Worm (Caenorhabditis elegans) whole organism, L1 larva: ENCODE results near the gene osm-7.

Experiments
- C16A3.4 ChIP-seq: fragments of 150-350 bp; optimal IDR thresholded peaks from 2 replicates; lab custom pipeline; 2014; ENCODE audit warnings: missing biosample characterization, missing genetic modification characterization
- C34B4.2 ChIP-seq: sonication (generic microtip); optimal IDR thresholded peaks from 2 replicates; lab custom pipeline; 2017; ENCODE audit warnings: mild to moderate bottlenecking, missing genetic modification characterization, missing compliant biosample characterization
- ceh-63 ChIP-seq: fragments of 200-800 bp; sonication (Bioruptor generic); optimal IDR thresholded peaks from 2 replicates; lab custom pipeline; 2018; ENCODE audit warnings: mild to moderate bottlenecking, missing genetic modification characterization, missing compliant biosample characterization
- ceh-90 ChIP-seq: sonication (generic microtip); optimal IDR thresholded peaks from 2 replicates; lab custom pipeline; 2016; ENCODE audit warnings: missing genetic modification characterization, missing compliant biosample characterization
- dpl-1 ChIP-seq, 3 experiments: fragments of 150-350 bp in 2 of 3; sonication (generic microtip) in 1 of 3; optimal IDR thresholded peaks; 2 replicates each; lab custom pipeline; 2014 to 2017; ENCODE audit warnings: missing biosample characterization in 3 of 3, missing genetic modification characterization in 3 of 3, missing genetic modification reagents in 3 of 3
- efl-1 ChIP-seq, 4 experiments: fragments of 150-350 bp; optimal IDR thresholded peaks in 3 of 4; peaks in 1 of 4; 1 replicate in 1 of 4; 2 replicates in 3 of 4; lab custom pipeline; 2014; ENCODE audit warnings: missing biosample characterization in 2 of 4, missing genetic modification characterization in 2 of 4, missing genetic modification reagents in 2 of 4
- efl-3 ChIP-seq: fragments of 200-800 bp; sonication (Bioruptor generic); optimal IDR thresholded peaks from 2 replicates; lab custom pipeline; 2018; ENCODE audit warnings: mild to moderate bottlenecking, missing genetic modification characterization, missing compliant biosample characterization
- egl-13 ChIP-seq: sonication (generic microtip); optimal IDR thresholded peaks from 2 replicates; lab custom pipeline; 2016; ENCODE audit warnings: missing genotype, missing genetic modification reagents, missing genetic modification characterization, missing compliant biosample characterization
- egl-27 ChIP-seq, 2 experiments: fragments of 150-350 bp in 1 of 2; sonication (generic microtip); optimal IDR thresholded peaks; 3 replicates each; lab custom pipeline; 2017 to 2018; ENCODE audit warnings: missing biosample characterization in 2 of 2, missing genetic modification characterization in 2 of 2, missing genetic modification reagents in 2 of 2
- elt-2 ChIP-seq: sonication (generic microtip); optimal IDR thresholded peaks from 2 replicates; lab custom pipeline; 2016; ENCODE audit warnings: missing genetic modification characterization, mild to moderate bottlenecking, inconsistent platforms, missing compliant biosample characterization, missing genetic modification reagents
- elt-3 ChIP-seq, 6 experiments: fragments of 150-350 bp in 1 of 6; sonication (generic microtip); optimal IDR thresholded peaks; 2 replicates each; lab custom pipeline; 2017 to 2018; ENCODE audit warnings: missing biosample characterization in 6 of 6, missing genetic modification characterization in 6 of 6, inconsistent platforms in 1 of 6
- fkh-10 ChIP-seq: sonication (generic microtip); optimal IDR thresholded peaks from 2 replicates; lab custom pipeline; 2017; ENCODE audit warnings: missing biosample characterization, missing genetic modification reagents, missing genetic modification characterization
- fkh-4 ChIP-seq: sonication (generic microtip); optimal IDR thresholded peaks from 2 replicates; lab custom pipeline; 2016; ENCODE audit warnings: missing compliant biosample characterization, missing genetic modification characterization, borderline replicate concordance
- fos-1 ChIP-seq: fragments of 150-350 bp; optimal IDR thresholded peaks from 2 replicates; lab custom pipeline; 2014; ENCODE audit warnings: missing biosample characterization, missing genetic modification characterization
- hlh-17 ChIP-seq: fragments of 200-800 bp; sonication (Bioruptor generic); optimal IDR thresholded peaks from 2 replicates; lab custom pipeline; 2018; ENCODE audit warnings: missing genetic modification characterization, mild to moderate bottlenecking, missing compliant biosample characterization, moderate library complexity, borderline replicate concordance
- irx-1 ChIP-seq: sonication (generic microtip); optimal IDR thresholded peaks from 2 replicates; lab custom pipeline; 2016; ENCODE audit warnings: missing genetic modification characterization, missing compliant biosample characterization
- isw-1 ChIP-seq: fragments of 200-800 bp; sonication (Bioruptor generic); IDR thresholded peaks from 2 replicates; pipeline ENCODE4 v1.3.6; 2022; ENCODE audit warnings: missing genetic modification characterization, missing compliant biosample characterization
- lin-13 ChIP-seq: fragments of 150-350 bp; optimal IDR thresholded peaks from 2 replicates; lab custom pipeline; 2014; ENCODE audit warnings: missing biosample characterization, missing genetic modification reagents, missing genetic modification characterization
- lin-14 ChIP-seq: fragments of 200-800 bp; sonication (Bioruptor generic); optimal IDR thresholded peaks from 2 replicates; lab custom pipeline; 2018; ENCODE audit warnings: mild to moderate bottlenecking, missing genetic modification characterization, moderate library complexity, missing compliant biosample characterization
- lin-15B ChIP-seq: fragments of 150-350 bp; sonication (generic microtip); optimal IDR thresholded peaks from 3 replicates; lab custom pipeline; 2014; ENCODE audit warnings: missing biosample characterization, missing genetic modification characterization
- lin-35 ChIP-seq, 2 experiments: fragments of 150-350 bp; optimal IDR thresholded peaks; 2 replicates each; lab custom pipeline; 2014; ENCODE audit warnings: missing biosample characterization in 2 of 2, missing genetic modification characterization in 2 of 2, missing genetic modification reagents in 2 of 2
- lir-3 ChIP-seq: sonication (generic microtip); optimal IDR thresholded peaks from 2 replicates; lab custom pipeline; 2016; ENCODE audit warnings: mild to moderate bottlenecking, missing genetic modification characterization, moderate library complexity, missing compliant biosample characterization; ENCODE audit not compliant: poor library complexity
- lsy-2 ChIP-seq, 2 experiments: fragments of 150-350 bp; optimal IDR thresholded peaks; 2 replicates each; lab custom pipeline; 2014; ENCODE audit warnings: missing biosample characterization in 2 of 2, missing genetic modification characterization in 2 of 2
- mab-9 ChIP-seq: fragments of 200-800 bp; sonication (Bioruptor generic); IDR thresholded peaks from 2 replicates; pipeline ENCODE4 v1.3.6; 2022; ENCODE audit warnings: missing genetic modification reagents, missing genetic modification characterization, missing compliant biosample characterization
- nhr-19 ChIP-seq: fragments of 200-800 bp; sonication (Bioruptor generic); conservative IDR thresholded peaks from 2 replicates; pipeline ENCODE4 v1.3.6; 2022; ENCODE audit warnings: missing genetic modification characterization, missing compliant biosample characterization
- nhr-20 ChIP-seq: sonication (generic microtip); optimal IDR thresholded peaks from 2 replicates; lab custom pipeline; 2016; ENCODE audit warnings: mild to moderate bottlenecking, missing genetic modification characterization, missing compliant biosample characterization
- nhr-71 ChIP-seq: sonication (generic microtip); optimal IDR thresholded peaks from 2 replicates; lab custom pipeline; 2016; ENCODE audit warnings: mild to moderate bottlenecking, missing genetic modification characterization, moderate library complexity, missing compliant biosample characterization
- nhr-76 ChIP-seq: sonication (generic microtip); optimal IDR thresholded peaks from 2 replicates; lab custom pipeline; 2017; ENCODE audit warnings: missing biosample characterization, missing genetic modification characterization
- nhr-85 ChIP-seq: sonication (generic microtip); peaks from one replicate; lab custom pipeline; 2016; ENCODE audit warnings: missing genetic modification characterization, inconsistent platforms, missing compliant biosample characterization
- pag-3 ChIP-seq: sonication (generic microtip); optimal IDR thresholded peaks from 2 replicates; lab custom pipeline; 2017; ENCODE audit warnings: missing genetic modification characterization, mild to moderate bottlenecking, missing compliant biosample characterization, antibody characterized with exemption, borderline replicate concordance; ENCODE audit not compliant: insufficient read depth
- pqm-1 ChIP-seq: sonication (generic microtip); optimal IDR thresholded peaks from 3 replicates; lab custom pipeline; 2017; ENCODE audit warnings: missing biosample characterization, missing genetic modification characterization
- skn-1 ChIP-seq: fragments of 150-350 bp; optimal IDR thresholded peaks from 2 replicates; lab custom pipeline; 2014; ENCODE audit warnings: missing biosample characterization, missing genetic modification characterization
- sox-4 ChIP-seq: sonication (generic microtip); optimal IDR thresholded peaks from 2 replicates; lab custom pipeline; 2016; ENCODE audit warnings: missing genetic modification characterization, missing compliant biosample characterization
- sptf-1 ChIP-seq: fragments of 150-350 bp; optimal IDR thresholded peaks from 2 replicates; lab custom pipeline; 2014; ENCODE audit warnings: missing biosample characterization, missing genetic modification characterization
- swsn-7 ChIP-seq: sonication (generic microtip); optimal IDR thresholded peaks from 2 replicates; lab custom pipeline; 2016; ENCODE audit warnings: missing genetic modification characterization, missing compliant biosample characterization
- tbx-2 ChIP-seq: sonication (generic microtip); optimal IDR thresholded peaks from 2 replicates; lab custom pipeline; 2016; ENCODE audit warnings: missing genetic modification characterization, missing compliant biosample characterization
- tlp-1 ChIP-seq: fragments of 150-350 bp; optimal IDR thresholded peaks from 2 replicates; lab custom pipeline; 2014; ENCODE audit warnings: missing biosample characterization, missing genetic modification characterization
- unc-62 ChIP-seq: fragments of 150-350 bp; optimal IDR thresholded peaks from 2 replicates; lab custom pipeline; 2014; ENCODE audit warnings: missing biosample characterization, missing genetic modification reagents, missing genetic modification characterization
- unc-98 ChIP-seq: fragments of 200-800 bp; sonication (Bioruptor generic); IDR thresholded peaks from 2 replicates; pipeline ENCODE4 v1.3.6; 2022; ENCODE audit warnings: missing genetic modification characterization, missing compliant biosample characterization
- xbp-1 ChIP-seq: sonication (generic microtip); optimal IDR thresholded peaks from 2 replicates; lab custom pipeline; 2016; ENCODE audit warnings: missing genetic modification characterization, missing compliant biosample characterization
- ztf-11 ChIP-seq, 2 experiments: sonication (generic microtip); optimal IDR thresholded peaks; 2 replicates each; lab custom pipeline; 2016 to 2017; ENCODE audit warnings: missing genetic modification characterization in 2 of 2, missing biosample characterization in 1 of 2, missing compliant biosample characterization in 1 of 2

osm-7 gene

ce11 chrIII:13534704-13535103 lies 41.3 kb upstream of the osm-7 start (continued):
- TF ChIP-seq lin-35 (GFP tag; optimal IDR thresholded peaks at IDR 0.05; lab: Kevin White, UChicago): peak in 1 of 2 experiments; percentile 30
- TF ChIP-seq nhr-19 (GFP tag; lab: Robert Waterston, UW): no peak
- no peak for TF ChIP-seq tlp-1 (tag; lab: Kevin White, UChicago)
- peak in 1 of 3 experiments; percentile 22 for TF ChIP-seq dpl-1 (GFP tag; optimal IDR thresholded peaks at IDR 0.05; lab: Kevin White, UChicago)
- TF ChIP-seq efl-3 (GFP tag; lab: Kevin White, UChicago): no peak
- TF ChIP-seq lin-14 (GFP tag; lab: Kevin White, UChicago): peak; percentile 67
- TF ChIP-seq unc-62 (GFP tag; lab: Kevin White, UChicago): no peak
- peak; percentile 33 for TF ChIP-seq nhr-71

- TF ChIP-seq isw-1 (GFP tag; lab: Robert Waterston, UW) (no peak), efl-1 (optimal IDR thresholded peaks at IDR 0.05; lab: Kevin White, UChicago) (no peak), efl-1 (GFP tag; optimal IDR thresholded peaks at IDR 0.05 in 1 of 2; lab: Kevin White, UChicago) (peak in 1 of 2 experiments; percentile 39), ceh-90 (tag; lab: Kevin White, UChicago) (no peak)
Observed at ce11 chrIII:13535735-13536390, 40.1 kb upstream of the osm-7 start.

- TF ChIP-seq ceh-63 (GFP tag; lab: Kevin White, UChicago) (no peak), mab-9 (GFP tag; lab: Robert Waterston, UW) (no peak), fkh-10 (GFP tag; lab: Kevin White, UChicago) (no peak), xbp-1 (no peak), egl-13 (tag; lab: Kevin White, UChicago) (no peak), nhr-85 (tag; lab: Kevin White, UChicago) (no peak), fos-1 (tag; lab: Kevin White, UChicago) (no peak), egl-27 (tag; optimal IDR thresholded peaks at IDR 0.05; lab: Kevin White, UChicago) (no peak), sox-4 (tag; lab: Kevin White, UChicago) (no peak), nhr-20 (tag; lab: Kevin White, UChicago) (no peak), tlp-1 (tag; lab: Kevin White, UChicago) (no peak), nhr-71 (no peak), nhr-76 (tag; lab: Kevin White, UChicago) (no peak), C34B4.2 (tag; lab: Kevin White, UChicago) (no peak)
Observed at ce11 chrIII:13540791-13541190, 35.2 kb upstream of the osm-7 start.

ce11 chrIII:13542458-13542857 lies 33.5 kb upstream of the osm-7 start:
- no peak for TF ChIP-seq C34B4.2 (tag; lab: Kevin White, UChicago)
- TF ChIP-seq lir-3 (tag; lab: Kevin White, UChicago): no peak
- no peak for TF ChIP-seq efl-3 (GFP tag; lab: Kevin White, UChicago)
- TF ChIP-seq tbx-2 (tag; lab: Kevin White, UChicago): no peak
- peak; percentile 17 for TF ChIP-seq elt-2 (tag; lab: Kevin White, UChicago)
- peak in 1 of 3 experiments; percentile 14 for TF ChIP-seq dpl-1 (GFP tag; optimal IDR thresholded peaks at IDR 0.05; lab: Kevin White, UChicago)
- no peak for TF ChIP-seq tlp-1 (tag; lab: Kevin White, UChicago)
- no peak for TF ChIP-seq fkh-4 (tag; lab: Kevin White, UChicago)
- TF ChIP-seq egl-27 (tag; optimal IDR thresholded peaks at IDR 0.05; lab: Kevin White, UChicago): no peak
- peak in 1 of 2 experiments; percentile 27 for TF ChIP-seq lin-35 (GFP tag; optimal IDR thresholded peaks at IDR 0.05; lab: Kevin White, UChicago)
- TF ChIP-seq pag-3 (tag; lab: Kevin White, UChicago): no peak
- TF ChIP-seq fkh-10 (GFP tag; lab: Kevin White, UChicago): no peak
- no peak for TF ChIP-seq sox-4 (tag; lab: Kevin White, UChicago)
- TF ChIP-seq elt-3 (tag; optimal IDR thresholded peaks at IDR 0.05; lab: Kevin White, UChicago): peak; percentile 0 to 88 (median 52)
- TF ChIP-seq nhr-20 (tag; lab: Kevin White, UChicago): peak; percentile 0
- no peak for TF ChIP-seq nhr-76 (tag; lab: Kevin White, UChicago)
- TF ChIP-seq swsn-7: no peak
- TF ChIP-seq lsy-2 (tag; optimal IDR thresholded peaks at IDR 0.05; lab: Kevin White, UChicago): no peak
- TF ChIP-seq ceh-63 (GFP tag; lab: Kevin White, UChicago): no peak
- TF ChIP-seq efl-1 (optimal IDR thresholded peaks at IDR 0.05; lab: Kevin White, UChicago): no peak
- TF ChIP-seq efl-1 (GFP tag; optimal IDR thresholded peaks at IDR 0.05 in 1 of 2; lab: Kevin White, UChicago): peak in 1 of 2 experiments; percentile 66
- TF ChIP-seq irx-1 (tag; lab: Kevin White, UChicago): no peak
- no peak for TF ChIP-seq hlh-17 (GFP tag; lab: Kevin White, UChicago)
- TF ChIP-seq lin-13 (GFP tag; lab: Kevin White, UChicago): no peak
- TF ChIP-seq unc-98 (GFP tag; lab: Robert Waterston, UW): no peak
- no peak for TF ChIP-seq ztf-11 (tag; optimal IDR thresholded peaks at IDR 0.05; lab: Kevin White, UChicago)
- no peak for TF ChIP-seq isw-1 (GFP tag; lab: Robert Waterston, UW)
- TF ChIP-seq sptf-1 (tag; lab: Kevin White, UChicago): no peak
- TF ChIP-seq lin-15B (tag; lab: Kevin White, UChicago): no peak
- no peak for TF ChIP-seq C16A3.4 (tag; lab: Kevin White, UChicago)
- TF ChIP-seq pqm-1: no peak
- TF ChIP-seq skn-1 (tag; lab: Kevin White, UChicago): no peak
